Fruit fly (Drosophila melanogaster): Measurements from ENCODE around the gene CG3281.
A peak's percentile ranks its signal among the peaks of the same experiment; 100 is the strongest.

Gene CG3281

DNA sequence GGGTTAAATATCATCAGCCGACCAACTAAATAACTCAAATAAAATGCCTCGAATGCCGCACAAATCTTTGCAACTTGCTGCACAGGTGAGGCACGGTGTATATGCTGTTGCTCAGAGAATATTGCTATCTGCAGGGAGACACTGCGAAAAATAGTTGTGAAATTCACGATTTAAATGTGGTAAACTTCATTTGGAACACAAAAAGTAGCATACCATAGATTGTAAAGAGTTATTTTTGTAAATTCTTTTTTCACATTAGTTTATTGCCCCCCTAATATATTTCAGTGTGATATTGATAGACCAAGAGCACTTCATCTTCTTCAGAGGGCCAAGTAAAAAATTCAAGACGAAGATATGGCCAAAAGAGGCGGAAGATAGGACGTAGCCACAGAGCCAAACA is 42.0 kb downstream of the CG3281 start:
- TF ChIP-seq Blimp-1 (GFP tag; optimal IDR thresholded peaks at IDR 0.05) (no peak), Lpt (GFP tag; optimal IDR thresholded peaks at IDR 0.05) (peak; percentile 80), Eip78C (GFP tag) (peak; percentile 94), CG15336 (GFP tag; IDR thresholded peaks at IDR 0.05) (peak; percentile 83), Hr4 (GFP tag; optimal IDR thresholded peaks at IDR 0.05) (peak; percentile 68), Hr39 (GFP tag; optimal IDR thresholded peaks at IDR 0.05) (peak; percentile 61), fd59A (GFP tag; optimal IDR thresholded peaks at IDR 0.05) (peak; percentile 84), CG8119 (GFP tag; IDR thresholded peaks at IDR 0.05) (peak; percentile 81), cyc (GFP tag; optimal IDR thresholded peaks at IDR 0.05) (peak; percentile 44), Sox14 (GFP tag; optimal IDR thresholded peaks at IDR 0.05) (peak; percentile 82), dsx (GFP tag; optimal IDR thresholded peaks at IDR 0.05; ENCODE audit: poor library complexity, severe bottlenecking) (peak; percentile 88), ss (GFP tag; optimal IDR thresholded peaks at IDR 0.05) (peak; percentile 83), CG6808 (GFP tag; optimal IDR thresholded peaks at IDR 0.05) (peak; percentile 82), Met (GFP tag; optimal IDR thresholded peaks at IDR 0.05) (peak; percentile 56), esn (GFP tag; optimal IDR thresholded peaks at IDR 0.05) (peak; percentile 60), Gug (GFP tag; IDR thresholded peaks at IDR 0.05) (peak; percentile 75), salr (GFP tag; optimal IDR thresholded peaks at IDR 0.05) (peak; percentile 72 to 77), CG31627 (GFP tag; optimal IDR thresholded peaks at IDR 0.05) (peak; percentile 42), CG6163 (GFP tag; IDR thresholded peaks at IDR 0.05) (peak; percentile 92), fkh (GFP tag; optimal IDR thresholded peaks at IDR 0.05) (no peak), CG8319 (GFP tag; optimal IDR thresholded peaks at IDR 0.05) (peak; percentile 57), CG11762 (GFP tag; optimal IDR thresholded peaks at IDR 0.05; ENCODE audit: insufficient read depth) (peak; percentile 73), OdsH (GFP tag; optimal IDR thresholded peaks at IDR 0.05) (peak; percentile 80), CG3032 (tag; optimal IDR thresholded peaks at IDR 0.05) (peak; percentile 88), fd85E (GFP tag; optimal IDR thresholded peaks at IDR 0.05) (no peak), CG6792 (GFP tag; optimal IDR thresholded peaks at IDR 0.05) (peak; percentile 67), CG9139 (GFP tag; optimal IDR thresholded peaks at IDR 0.05) (peak; percentile 60), spab (GFP tag; optimal IDR thresholded peaks at IDR 0.05) (peak; percentile 85), Smox (GFP tag; optimal IDR thresholded peaks at IDR 0.05) (peak; percentile 40), achi (GFP tag; optimal IDR thresholded peaks at IDR 0.05) (peak; percentile 84), Sox102F (GFP tag; optimal IDR thresholded peaks at IDR 0.05) (peak; percentile 49), acj6 (GFP tag; optimal IDR thresholded peaks at IDR 0.05) (peak; percentile 79), CG6854 (GFP tag; optimal IDR thresholded peaks at IDR 0.05) (no peak), Eip93F (GFP tag; optimal IDR thresholded peaks at IDR 0.05) (no peak), CG34406 (GFP tag; optimal IDR thresholded peaks at IDR 0.05) (peak; percentile 52), CG6276 (GFP tag; optimal IDR thresholded peaks at IDR 0.05) (peak; percentile 69), Eip75B (GFP tag; optimal IDR thresholded peaks at IDR 0.05) (peak; percentile 81), Hr38 (GFP tag; optimal IDR thresholded peaks at IDR 0.05) (no peak), Ets96B (tag; optimal IDR thresholded peaks at IDR 0.05) (peak; percentile 86), CG11294 (GFP tag; IDR thresholded peaks at IDR 0.05) (peak; percentile 57; the same call in 1 of the 2 replicates), svp (GFP tag) (peak; percentile 89), CG7368 (GFP tag; optimal IDR thresholded peaks at IDR 0.05) (peak; percentile 53), Ets21C (GFP tag; optimal IDR thresholded peaks at IDR 0.05) (peak; percentile 8), CG10631 (GFP tag; optimal IDR thresholded peaks at IDR 0.05) (peak; percentile 88), CG10669 (GFP tag; optimal IDR thresholded peaks at IDR 0.05) (peak; percentile 86), eg (GFP tag; IDR thresholded peaks at IDR 0.05) (peak; percentile 82), topi (GFP tag; optimal IDR thresholded peaks at IDR 0.05) (peak; percentile 65), pdm3 (GFP tag; optimal IDR thresholded peaks at IDR 0.05) (peak; percentile 78), Sox15 (GFP tag; optimal IDR thresholded peaks at IDR 0.05) (peak; percentile 35), CG1621 (tag; optimal IDR thresholded peaks at IDR 0.05) (peak; percentile 87), vri (GFP tag; optimal IDR thresholded peaks at IDR 0.05) (peak; percentile 12), net (GFP tag; optimal IDR thresholded peaks at IDR 0.05) (peak; percentile 70)
